Worm (Caenorhabditis elegans) whole organism, early embryonic: ENCODE measurements around the gene mig-23.

Experiments used
- B0310.2 ChIP-seq: sonication (generic microtip); optimal IDR thresholded peaks from 2 replicates; lab custom pipeline; 2016; ENCODE audit warnings: mild to moderate bottlenecking, missing genetic modification characterization, missing compliant biosample characterization
- F13C5.2 ChIP-seq: sonication (generic microtip); optimal IDR thresholded peaks from 2 replicates; lab custom pipeline; 2017; ENCODE audit warnings: mild to moderate bottlenecking, missing genetic modification characterization, inconsistent platforms, missing compliant biosample characterization
- aly-1 ChIP-seq: sonication (generic microtip); optimal IDR thresholded peaks from 2 replicates; lab custom pipeline; 2016; ENCODE audit warnings: missing genetic modification characterization, missing compliant biosample characterization
- ama-1 ChIP-seq: fragments of 150-350 bp; optimal IDR thresholded peaks from 2 replicates; lab custom pipeline; 2014
- ceh-13 ChIP-seq: fragments of 200-800 bp; sonication (Bioruptor generic); optimal IDR thresholded peaks from 2 replicates; lab custom pipeline; 2018; ENCODE audit warnings: mild to moderate bottlenecking, missing genetic modification characterization, missing compliant biosample characterization
- ceh-36 ChIP-seq: sonication (generic microtip); optimal IDR thresholded peaks from 2 replicates; lab custom pipeline; 2016; ENCODE audit warnings: missing genetic modification characterization, inconsistent platforms, missing compliant biosample characterization
- ets-7 ChIP-seq: sonication (generic microtip); optimal IDR thresholded peaks from 2 replicates; lab custom pipeline; 2016; ENCODE audit warnings: missing genotype, missing genetic modification characterization, missing compliant biosample characterization
- flt-1 ChIP-seq: fragments of 200-800 bp; sonication (Bioruptor generic); IDR thresholded peaks from 2 replicates; pipeline ENCODE4 v1.3.6; 2022; ENCODE audit warnings: missing genetic modification characterization, missing compliant biosample characterization
- hmbx-1 ChIP-seq: sonication (generic microtip); optimal IDR thresholded peaks from 2 replicates; lab custom pipeline; 2016; ENCODE audit warnings: mild to moderate bottlenecking, missing genetic modification characterization, missing compliant biosample characterization
- hmg-4 ChIP-seq: fragments of 200-800 bp; sonication (Bioruptor generic); optimal IDR thresholded peaks from 2 replicates; lab custom pipeline; 2018; ENCODE audit warnings: mild to moderate bottlenecking, missing genetic modification characterization, missing compliant biosample characterization
- hnd-1 ChIP-seq: sonication (generic microtip); optimal IDR thresholded peaks from 2 replicates; lab custom pipeline; 2016; ENCODE audit warnings: missing genetic modification characterization, missing compliant biosample characterization
- pes-1 ChIP-seq: fragments of 200-800 bp; sonication (Bioruptor generic); IDR thresholded peaks from 2 replicates; pipeline ENCODE4 v1.3.6; 2022; ENCODE audit warnings: missing genetic modification reagents, missing genetic modification characterization, missing compliant biosample characterization
- scrt-1 ChIP-seq: fragments of 200-800 bp; sonication (Bioruptor generic); IDR thresholded peaks from 2 replicates; pipeline ENCODE4 v1.3.6; 2022; ENCODE audit warnings: missing genetic modification characterization, missing compliant biosample characterization
- sea-1 ChIP-seq: fragments of 200-800 bp; sonication (Bioruptor generic); conservative IDR thresholded peaks from 2 replicates; pipeline ENCODE4 v1.3.6; 2022; ENCODE audit warnings: missing genetic modification characterization, missing compliant biosample characterization
- tbx-11 ChIP-seq: fragments of 200-800 bp; sonication (Bioruptor generic); IDR thresholded peaks from 2 replicates; pipeline ENCODE4 v1.3.6; 2022; ENCODE audit warnings: missing genetic modification characterization, missing compliant biosample characterization
- tbx-37 ChIP-seq: fragments of 200-800 bp; sonication (Bioruptor generic); conservative IDR thresholded peaks from 2 replicates; pipeline ENCODE4 v1.3.6; 2022; ENCODE audit warnings: missing genetic modification reagents, missing genetic modification characterization, missing compliant biosample characterization
- tra-4 ChIP-seq: sonication (generic microtip); optimal IDR thresholded peaks from 2 replicates; lab custom pipeline; 2017; ENCODE audit warnings: missing genetic modification characterization, missing compliant biosample characterization

Gene mig-23

ce11 chrX:5984581-5985039, 35.9 kb upstream of the mig-23 start, which contains the start of gene klp-13:
Gene klp-13 (plus strand): TSS chrX:5984989.
- TF ChIP-seq flt-1 (GFP tag; lab: Robert Waterston, UW) (no peak), tra-4 (tag; lab: Kevin White, UChicago) (no peak), ama-1 (lab: Kevin White, UChicago) (no peak), aly-1 (tag; lab: Kevin White, UChicago) (peak; percentile 75), scrt-1 (GFP tag; lab: Robert Waterston, UW) (no peak), pes-1 (no peak; the same call in 1 of the 2 replicates), ceh-13 (no peak), ets-7 (tag; lab: Kevin White, UChicago) (no peak), tbx-11 (GFP tag; lab: Robert Waterston, UW) (peak; percentile 39; the same call in 1 of the 2 replicates), tbx-37 (GFP tag; lab: Robert Waterston, UW) (no peak), ceh-36 (tag; lab: Kevin White, UChicago) (no peak), F13C5.2 (peak; percentile 31), sea-1 (GFP tag; lab: Robert Waterston, UW) (no peak), hmbx-1 (tag; lab: Kevin White, UChicago) (no peak), hnd-1 (tag; lab: Kevin White, UChicago) (no peak), hmg-4 (GFP tag; lab: Kevin White, UChicago) (peak; percentile 85), B0310.2 (tag; lab: Kevin White, UChicago) (no peak)

ce11 chrX:5983267-5983666, 34.6 kb upstream of the mig-23 start:
- no peak for TF ChIP-seq ceh-13
- no peak for TF ChIP-seq aly-1 (tag; lab: Kevin White, UChicago)
- no peak for TF ChIP-seq hmbx-1 (tag; lab: Kevin White, UChicago)
- no peak for TF ChIP-seq ets-7 (tag; lab: Kevin White, UChicago)
- no peak for TF ChIP-seq tra-4 (tag; lab: Kevin White, UChicago)
- TF ChIP-seq B0310.2 (tag; lab: Kevin White, UChicago) = no peak
- no peak for TF ChIP-seq sea-1 (GFP tag; lab: Robert Waterston, UW)
- no peak for TF ChIP-seq scrt-1 (GFP tag; lab: Robert Waterston, UW)
- no peak for TF ChIP-seq hmg-4 (GFP tag; lab: Kevin White, UChicago)

ce11 chrX:5982799-5983198, 34.1 kb upstream of the mig-23 start:
- no peak for TF ChIP-seq F13C5.2
- TF ChIP-seq hmg-4 (GFP tag; lab: Kevin White, UChicago) = no peak
- no peak for TF ChIP-seq tbx-37 (GFP tag; lab: Robert Waterston, UW)
- TF ChIP-seq ama-1 (lab: Kevin White, UChicago) = no peak
- TF ChIP-seq tbx-11 (GFP tag; lab: Robert Waterston, UW) = no peak
- TF ChIP-seq ceh-13 = no peak
- no peak for TF ChIP-seq tra-4 (tag; lab: Kevin White, UChicago)
- no peak for TF ChIP-seq pes-1
- no peak for TF ChIP-seq sea-1 (GFP tag; lab: Robert Waterston, UW)
- no peak for TF ChIP-seq scrt-1 (GFP tag; lab: Robert Waterston, UW)

- no peak for TF ChIP-seq hmbx-1 (tag; lab: Kevin White, UChicago)
- TF ChIP-seq tbx-11 (GFP tag; lab: Robert Waterston, UW) = no peak
- no peak for TF ChIP-seq tbx-37 (GFP tag; lab: Robert Waterston, UW)
These were observed 33.0 kb upstream of the mig-23 start for ce11 chrX:5981698-5982097.

- TF ChIP-seq ama-1 (lab: Kevin White, UChicago) = no peak
- no peak for TF ChIP-seq pes-1
- no peak for TF ChIP-seq F13C5.2
- TF ChIP-seq hnd-1 (tag; lab: Kevin White, UChicago) = no peak
- TF ChIP-seq scrt-1 (GFP tag; lab: Robert Waterston, UW) = no peak
- no peak for TF ChIP-seq flt-1 (GFP tag; lab: Robert Waterston, UW)
- TF ChIP-seq tbx-37 (GFP tag; lab: Robert Waterston, UW) = no peak
- TF ChIP-seq tra-4 (tag; lab: Kevin White, UChicago) = no peak
- no peak for TF ChIP-seq aly-1 (tag; lab: Kevin White, UChicago)
- TF ChIP-seq ceh-36 (tag; lab: Kevin White, UChicago) = no peak
- no peak for TF ChIP-seq tbx-11 (GFP tag; lab: Robert Waterston, UW)
- no peak for TF ChIP-seq ets-7 (tag; lab: Kevin White, UChicago)
- TF ChIP-seq sea-1 (GFP tag; lab: Robert Waterston, UW) = no peak
- TF ChIP-seq ceh-13 = no peak
These were observed 29.1 kb upstream of the mig-23 start, which contains the start of gene kin-2 for ce11 chrX:5977754-5978153. Gene kin-2 (minus strand): TSS chrX:5977854.

ce11 chrX:5976206-5976960, 27.7 kb upstream of the mig-23 start:
- no peak for TF ChIP-seq pes-1
- no peak for TF ChIP-seq ceh-36 (tag; lab: Kevin White, UChicago)
- peak; percentile 11 for TF ChIP-seq hmg-4 (GFP tag; lab: Kevin White, UChicago)

- TF ChIP-seq B0310.2 (tag; lab: Kevin White, UChicago) (no peak), hnd-1 (tag; lab: Kevin White, UChicago) (no peak), scrt-1 (GFP tag; lab: Robert Waterston, UW) (no peak), flt-1 (GFP tag; lab: Robert Waterston, UW) (no peak), ceh-13 (no peak), ets-7 (tag; lab: Kevin White, UChicago) (no peak), tbx-37 (GFP tag; lab: Robert Waterston, UW) (no peak), F13C5.2 (no peak), sea-1 (GFP tag; lab: Robert Waterston, UW) (no peak), ama-1 (lab: Kevin White, UChicago) (no peak), aly-1 (tag; lab: Kevin White, UChicago) (no peak), pes-1 (no peak), tbx-11 (GFP tag; lab: Robert Waterston, UW) (no peak), hmg-4 (GFP tag; lab: Kevin White, UChicago) (no peak), tra-4 (tag; lab: Kevin White, UChicago) (no peak), hmbx-1 (tag; lab: Kevin White, UChicago) (no peak), ceh-36 (tag; lab: Kevin White, UChicago) (no peak)
These were observed 27.1 kb upstream of the mig-23 start for ce11 chrX:5975726-5976125.
